Worm (Caenorhabditis elegans) whole organism, mixed stage, embryonic: Measurements from ENCODE around the gene pyc-1.
A peak's percentile ranks its signal among the peaks of the same experiment; 100 is the strongest.

Experiments used
- ceh-39 ChIP-seq: fragments of 150-350 bp; optimal IDR thresholded peaks from 2 replicates; lab custom pipeline; 2014; ENCODE audit warnings: missing biosample characterization, missing genetic modification characterization
- ces-1 ChIP-seq: fragments of 150-350 bp; optimal IDR thresholded peaks from 2 replicates; lab custom pipeline; 2014; ENCODE audit warnings: missing biosample characterization, missing genetic modification reagents, missing genetic modification characterization
- cnd-1 ChIP-seq: fragments of 200-800 bp; sonication (Bioruptor generic); optimal IDR thresholded peaks from 2 replicates; lab custom pipeline; 2018; ENCODE audit warnings: mild to moderate bottlenecking, missing genetic modification characterization, missing compliant biosample characterization
- drap-1 ChIP-seq: fragments of 200-800 bp; sonication (Bioruptor generic); optimal IDR thresholded peaks from 3 replicates; lab custom pipeline; 2018; ENCODE audit warnings: mild to moderate bottlenecking, missing genetic modification characterization, missing compliant biosample characterization
- elt-1 ChIP-seq: sonication (generic microtip); optimal IDR thresholded peaks from 2 replicates; lab custom pipeline; 2017; ENCODE audit warnings: missing genetic modification characterization, mild to moderate bottlenecking, missing compliant biosample characterization, antibody characterized with exemption, moderate library complexity, borderline replicate concordance; ENCODE audit not compliant: insufficient read depth
- elt-3 ChIP-seq: fragments of 150-350 bp; optimal IDR thresholded peaks from 2 replicates; lab custom pipeline; 2014; ENCODE audit warnings: missing biosample characterization, missing genetic modification characterization
- flh-1 ChIP-seq: fragments of 200-800 bp; sonication (Bioruptor generic); optimal IDR thresholded peaks from 2 replicates; lab custom pipeline; 2018; ENCODE audit warnings: mild to moderate bottlenecking, missing genetic modification characterization, moderate library complexity, missing compliant biosample characterization
- ham-2 ChIP-seq: fragments of 200-800 bp; sonication (Bioruptor generic); optimal IDR thresholded peaks from 2 replicates; lab custom pipeline; 2018; ENCODE audit warnings: mild to moderate bottlenecking, missing genetic modification characterization, missing compliant biosample characterization
- hlh-1 ChIP-seq: fragments of 150-350 bp; optimal IDR thresholded peaks from 2 replicates; lab custom pipeline; 2014; ENCODE audit warnings: missing biosample characterization, missing genetic modification reagents, missing genetic modification characterization
- lsy-2 ChIP-seq: fragments of 150-350 bp; optimal IDR thresholded peaks from 2 replicates; lab custom pipeline; 2014; ENCODE audit warnings: missing biosample characterization, missing genetic modification characterization
- mab-5 ChIP-seq: fragments of 150-350 bp; optimal IDR thresholded peaks from 2 replicates; lab custom pipeline; 2014; ENCODE audit warnings: missing biosample characterization, missing genetic modification characterization
- mls-2 ChIP-seq: sonication (generic microtip); optimal IDR thresholded peaks from 2 replicates; lab custom pipeline; 2016; ENCODE audit warnings: mild to moderate bottlenecking, missing genetic modification characterization, moderate library complexity, missing compliant biosample characterization
- nhr-12 ChIP-seq: fragments of 150-350 bp; optimal IDR thresholded peaks from 2 replicates; lab custom pipeline; 2014; ENCODE audit warnings: missing biosample characterization, missing genetic modification characterization
- nhr-2 ChIP-seq: fragments of 150-350 bp; optimal IDR thresholded peaks from 2 replicates; lab custom pipeline; 2014; ENCODE audit warnings: missing biosample characterization, missing genetic modification characterization
- nhr-237 ChIP-seq: fragments of 150-350 bp; optimal IDR thresholded peaks from 2 replicates; lab custom pipeline; 2014; ENCODE audit warnings: missing biosample characterization, missing genetic modification characterization
- nhr-76 ChIP-seq: sonication (generic microtip); optimal IDR thresholded peaks from 2 replicates; lab custom pipeline; 2017; ENCODE audit warnings: missing biosample characterization, missing genetic modification characterization
- snpc-4 ChIP-seq: fragments of 150-350 bp; optimal IDR thresholded peaks from 2 replicates; lab custom pipeline; 2014; ENCODE audit warnings: missing biosample characterization, missing genetic modification characterization
- sptf-1 ChIP-seq: sonication (generic microtip); optimal IDR thresholded peaks from 2 replicates; lab custom pipeline; 2017; ENCODE audit warnings: mild to moderate bottlenecking, missing genetic modification characterization, moderate library complexity, missing compliant biosample characterization
- unc-120 ChIP-seq: sonication (generic microtip); optimal IDR thresholded peaks from 2 replicates; lab custom pipeline; 2017; ENCODE audit warnings: missing genetic modification characterization, missing compliant biosample characterization; ENCODE audit not compliant: poor library complexity, severe bottlenecking

pyc-1 gene

DNA sequence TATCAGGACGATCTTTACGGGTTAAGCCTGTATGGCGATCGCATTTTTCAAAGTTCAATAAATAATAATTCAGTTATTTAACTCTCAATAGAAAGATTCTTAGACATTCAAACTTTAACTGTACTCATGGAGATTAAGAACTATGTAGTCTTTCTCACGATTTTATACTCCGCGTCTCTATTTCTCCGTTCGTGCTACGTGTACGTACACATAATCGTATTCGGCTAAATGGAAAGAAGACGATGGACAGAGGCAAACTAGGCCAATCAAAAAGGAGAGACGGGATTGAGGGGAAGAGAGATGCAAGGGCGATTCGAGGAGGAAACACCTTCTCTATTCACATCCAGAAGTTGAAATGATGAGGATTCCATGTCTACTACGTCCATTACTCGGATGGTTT is 48.9 kb downstream of the pyc-1 start, which contains the start of gene bus-18:
Gene bus-18 (plus strand): TSS at position 301 of the 400 bp plus-strand sequence.
- TF ChIP-seq snpc-4 (tag; lab: Kevin White, UChicago), result no peak
- no peak for TF ChIP-seq lsy-2 (tag; lab: Kevin White, UChicago)
- no peak for TF ChIP-seq unc-120 (tag; lab: Kevin White, UChicago)
- no peak for TF ChIP-seq elt-1 (tag; lab: Kevin White, UChicago)
- no peak for TF ChIP-seq drap-1 (GFP tag; lab: Kevin White, UChicago)
- no peak for TF ChIP-seq nhr-76 (tag; lab: Kevin White, UChicago)
- no peak for TF ChIP-seq nhr-12
- TF ChIP-seq hlh-1 (tag; lab: Kevin White, UChicago), result no peak
- no peak for TF ChIP-seq flh-1 (GFP tag; lab: Kevin White, UChicago)
- no peak for TF ChIP-seq ham-2 (GFP tag; lab: Kevin White, UChicago)
- no peak for TF ChIP-seq ces-1 (GFP tag; lab: Kevin White, UChicago)
- no peak for TF ChIP-seq nhr-237 (tag; lab: Kevin White, UChicago)
- TF ChIP-seq ceh-39, result no peak
- no peak for TF ChIP-seq mab-5 (tag; lab: Kevin White, UChicago)
- no peak for TF ChIP-seq sptf-1 (tag; lab: Kevin White, UChicago)
- TF ChIP-seq elt-3, result no peak

DNA sequence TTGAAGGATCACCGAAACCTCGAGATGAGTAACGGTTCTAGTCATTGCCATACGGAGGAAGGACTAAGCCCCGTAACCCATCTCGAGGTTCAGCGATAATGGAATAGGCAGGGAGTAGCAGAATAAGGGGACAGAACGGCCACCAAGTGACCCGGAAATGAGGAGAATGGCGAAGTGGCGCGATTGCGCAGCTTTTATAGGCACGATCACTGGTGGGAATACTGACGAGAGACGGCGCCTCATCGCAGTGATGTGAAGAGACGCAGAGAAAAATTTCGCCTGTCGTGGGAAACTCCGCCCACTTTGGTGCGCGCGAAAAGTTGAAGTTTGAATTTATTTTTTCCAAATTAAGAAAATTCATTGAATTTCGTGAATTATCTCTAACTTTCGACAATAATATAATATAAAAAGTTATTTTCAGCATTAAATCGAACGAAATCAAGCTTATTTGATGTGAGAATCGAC is 52.2 kb downstream of the pyc-1 start, which contains the start of gene F55A11.4:
Gene F55A11.4 (plus strand): TSS at position 415 of the 465 bp plus-strand sequence.
- TF ChIP-seq unc-120 (tag; lab: Kevin White, UChicago) (peak; percentile 25), ham-2 (GFP tag; lab: Kevin White, UChicago) (peak; percentile 34), ces-1 (GFP tag; lab: Kevin White, UChicago) (no peak), drap-1 (GFP tag; lab: Kevin White, UChicago) (peak; percentile 19)

- TF ChIP-seq drap-1 (GFP tag; lab: Kevin White, UChicago) (no peak), nhr-237 (tag; lab: Kevin White, UChicago) (no peak), cnd-1 (tag; lab: Kevin White, UChicago) (no peak), elt-1 (tag; lab: Kevin White, UChicago) (no peak), mls-2 (tag; lab: Kevin White, UChicago) (no peak), nhr-2 (tag; lab: Kevin White, UChicago) (no peak), ham-2 (GFP tag; lab: Kevin White, UChicago) (no peak)
These were observed 52.7 kb downstream of the pyc-1 start for ce11 chrV:11769646-11770045.
